Worm (Caenorhabditis elegans): ENCODE measurements around the gene tag-343.

DNA sequence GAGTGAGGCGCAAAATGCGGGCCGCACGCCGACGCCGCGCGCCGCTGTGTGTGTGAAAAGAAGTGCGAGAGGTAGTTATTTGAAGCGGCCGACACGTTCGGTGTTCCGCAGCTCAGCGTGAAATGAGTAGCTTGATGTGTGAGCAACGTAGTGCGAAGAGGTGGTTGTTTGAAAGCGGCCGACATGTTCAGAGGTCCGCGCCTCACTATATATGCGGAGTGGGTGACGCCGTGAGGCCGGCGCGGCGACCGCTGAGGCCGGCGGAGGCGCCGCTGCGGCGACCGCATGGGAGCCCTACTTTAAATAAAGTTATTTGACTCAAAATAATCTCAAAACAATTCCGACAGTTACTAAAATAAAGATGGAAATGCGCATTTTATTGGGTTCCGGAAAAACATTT lies 22.3 kb upstream of the tag-343 start:
- TF ChIP-seq W03F9.2 (tag; optimal IDR thresholded peaks at IDR 0.05) (no peak), him-1 (tag; optimal IDR thresholded peaks at IDR 0.05) (no peak), dao-5 (tag; optimal IDR thresholded peaks at IDR 0.05) (no peak)

Data from whole organism, L4/young adult.